Fruit fly (Drosophila melanogaster): ENCODE measurements around the gene rtp.

rtp gene

dm6 chr3R:5215334-5216307, 21.5 kb downstream of the rtp start (continued):
- peak; percentile 89 for TF ChIP-seq ttk (GFP tag; IDR thresholded peaks at IDR 0.05)
- peak; percentile 17; the same call in 1 of the 2 replicates for TF ChIP-seq GATAe (GFP tag; conservative IDR thresholded peaks at IDR 0.05)
- TF ChIP-seq eve (GFP tag; optimal IDR thresholded peaks at IDR 0.05), result peak in 1 of 2 experiments; percentile 25
- TF ChIP-seq Lpt (GFP tag; optimal IDR thresholded peaks at IDR 0.05), result no peak
- TF ChIP-seq HLH54F (GFP tag; optimal IDR thresholded peaks at IDR 0.05), result peak; percentile 84
- peak; percentile 87 for TF ChIP-seq CG13424 (tag; optimal IDR thresholded peaks at IDR 0.05)
- TF ChIP-seq knrl (GFP tag; IDR thresholded peaks at IDR 0.05; ENCODE audit: partially characterized antibody), result no peak
- TF ChIP-seq Bteb2 (GFP tag; optimal IDR thresholded peaks at IDR 0.05), result peak; percentile 84
- TF ChIP-seq CG5180 (GFP tag; optimal IDR thresholded peaks at IDR 0.05), result peak; percentile 94
- no peak for TF ChIP-seq D19B (GFP tag; optimal IDR thresholded peaks at IDR 0.05)
- TF ChIP-seq Xrp1 (GFP tag; IDR thresholded peaks at IDR 0.05), result peak; percentile 99
- no peak for TF ChIP-seq CG6791 (GFP tag; IDR thresholded peaks at IDR 0.05; ENCODE audit: partially characterized antibody)
- peak; percentile 78 for TF ChIP-seq NFAT (GFP tag; IDR thresholded peaks at IDR 0.05)
- TF ChIP-seq CG11085 (GFP tag; IDR thresholded peaks at IDR 0.05), result peak; percentile 79
- TF ChIP-seq B-H2 (GFP tag; optimal IDR thresholded peaks at IDR 0.05), result no peak
- peak; percentile 93 for TF ChIP-seq Rx (GFP tag; IDR thresholded peaks at IDR 0.05)
- peak; percentile 99 for TF ChIP-seq CG12236 (GFP tag; optimal IDR thresholded peaks at IDR 0.05)
- peak; percentile 88 for TF ChIP-seq CG15073 (GFP tag; optimal IDR thresholded peaks at IDR 0.05)
- peak; percentile 80 for TF ChIP-seq CG2889 (GFP tag; IDR thresholded peaks at IDR 0.05)
- peak; percentile 74 for TF ChIP-seq exex (tag; optimal IDR thresholded peaks at IDR 0.05)
- peak; percentile 82 for TF ChIP-seq Ada2b (GFP tag; IDR thresholded peaks at IDR 0.05)
- peak; percentile 99 for TF ChIP-seq chif (GFP tag; optimal IDR thresholded peaks at IDR 0.05)
- peak; percentile 95 for TF ChIP-seq kay (GFP tag; optimal IDR thresholded peaks at IDR 0.05)
- peak; percentile 95 for TF ChIP-seq tin (GFP tag; optimal IDR thresholded peaks at IDR 0.05)
- TF ChIP-seq scrt (GFP tag; optimal IDR thresholded peaks at IDR 0.05), result peak; percentile 85
- TF ChIP-seq caup (GFP tag; optimal IDR thresholded peaks at IDR 0.05; ENCODE audit: severe bottlenecking), result peak; percentile 93
- peak; percentile 84 to 99 for TF ChIP-seq bsh (GFP tag; optimal IDR thresholded peaks at IDR 0.05)
- TF ChIP-seq dmrt11E (tag; optimal IDR thresholded peaks at IDR 0.05), result peak; percentile 97

- TF ChIP-seq lilli (GFP tag; optimal IDR thresholded peaks at IDR 0.05) (no peak), luna (GFP tag; optimal IDR thresholded peaks at IDR 0.05) (no peak), CTCF (GFP tag; optimal IDR thresholded peaks at IDR 0.05) (no peak), Sox102F (GFP tag; optimal IDR thresholded peaks at IDR 0.05) (no peak), CG6791 (GFP tag; IDR thresholded peaks at IDR 0.05; ENCODE audit: partially characterized antibody) (no peak), CG10979 (tag; optimal IDR thresholded peaks at IDR 0.05) (no peak), CG2199 (GFP tag; IDR thresholded peaks at IDR 0.05) (0 out of 3 replicates have a peak, but pooled peaks have one; percentile 19), CG13123 (GFP tag; optimal IDR thresholded peaks at IDR 0.05) (no peak), CG11456 (GFP tag; IDR thresholded peaks at IDR 0.05) (0 out of 3 replicates have a peak, but pooled peaks have one; percentile 28), MBD-R2 (GFP tag; IDR thresholded peaks at IDR 0.05) (no peak), seq (GFP tag; IDR thresholded peaks at IDR 0.05) (peak; percentile 36; the same call in 1 of the 2 replicates), crol (GFP tag; IDR thresholded peaks at IDR 0.05) (0 out of 2 replicates have a peak, but pooled peaks have one; percentile 37), dimm (GFP tag; IDR thresholded peaks at IDR 0.05) (no peak), Nf-YB (GFP tag; optimal IDR thresholded peaks at IDR 0.05) (no peak), CG6654 (GFP tag; optimal IDR thresholded peaks at IDR 0.05) (no peak), pnt (GFP tag; optimal IDR thresholded peaks at IDR 0.05) (no peak), sens (GFP tag) (peak; percentile 59), CG1792 (GFP tag; optimal IDR thresholded peaks at IDR 0.05) (no peak), Ets97D (GFP tag; optimal IDR thresholded peaks at IDR 0.05) (no peak), Doc2 (GFP tag; IDR thresholded peaks at IDR 0.05) (no peak), zfh1 (GFP tag; IDR thresholded peaks at IDR 0.05) (0 out of 3 replicates have a peak, but pooled peaks have one; percentile 29), so (GFP tag; IDR thresholded peaks at IDR 0.05) (0 out of 3 replicates have a peak, but pooled peaks have one; percentile 29)
Measured at dm6 chr3R:5214162-5214916, 22.8 kb downstream of the rtp start.
